Fruit fly (Drosophila melanogaster) whole organism, embryonic: Measurements from ENCODE around the gene CG12016.

Experiments
- Blimp-1 ChIP-seq: fragments of 200-800 bp; sonication (Bioruptor generic); optimal IDR thresholded peaks from 3 replicates; lab custom pipeline; 2018; ENCODE audit warnings: missing biosample characterization, missing genetic modification characterization, mild to moderate bottlenecking, moderate library complexity, missing genetic modification reagents
- CG11085 ChIP-seq: fragments of 200-800 bp; sonication (Bioruptor generic); IDR thresholded peaks from 2 replicates; pipeline ENCODE4 v1.3.6; 2022; ENCODE audit warnings: missing biosample characterization, missing genetic modification characterization
- CG11456 ChIP-seq: fragments of 200-800 bp; sonication (Bioruptor generic); IDR thresholded peaks from 3 replicates; pipeline ENCODE4 v1.3.6; 2022; ENCODE audit warnings: missing biosample characterization, missing genetic modification characterization
- CG12104 ChIP-seq: fragments of 200-800 bp; sonication (Bioruptor generic); optimal IDR thresholded peaks from 3 replicates; lab custom pipeline; 2016; ENCODE audit warnings: missing biosample characterization, missing genetic modification characterization
- CG12299 ChIP-seq: fragments of 200-800 bp; sonication (Bioruptor generic); optimal IDR thresholded peaks from 2 replicates; lab custom pipeline; 2018; ENCODE audit warnings: missing biosample characterization, mild to moderate bottlenecking, missing genetic modification characterization
- CG1233 ChIP-seq: fragments of 200-800 bp; sonication (Bioruptor generic); optimal IDR thresholded peaks from 4 replicates; lab custom pipeline; 2018; ENCODE audit warnings: missing biosample characterization, mild to moderate bottlenecking, missing genetic modification characterization
- CG12659 ChIP-seq: fragments of 200-800 bp; sonication (Bioruptor generic); optimal IDR thresholded peaks from 3 replicates; lab custom pipeline; 2017; ENCODE audit warnings: mild to moderate bottlenecking, missing biosample characterization, missing genetic modification reagents, missing genetic modification characterization
- CG15011 ChIP-seq: fragments of 200-800 bp; sonication (Bioruptor generic); optimal IDR thresholded peaks from 3 replicates; lab custom pipeline; 2018; ENCODE audit warnings: missing biosample characterization, mild to moderate bottlenecking, missing genetic modification characterization
- CG3065 ChIP-seq: fragments of 200-800 bp; sonication (Bioruptor generic); optimal IDR thresholded peaks from 2 replicates; lab custom pipeline; 2016; ENCODE audit warnings: missing biosample characterization, missing genetic modification characterization
- CG4424 ChIP-seq: fragments of 200-800 bp; sonication (Bioruptor generic); optimal IDR thresholded peaks from 3 replicates; lab custom pipeline; 2016; ENCODE audit warnings: missing biosample characterization, missing genetic modification characterization
- CG6272 ChIP-seq: fragments of 200-800 bp; sonication (Bioruptor generic); IDR thresholded peaks from 2 replicates; pipeline ENCODE4 v1.3.6; 2022; ENCODE audit warnings: missing biosample characterization, missing genetic modification characterization
- CG6765 ChIP-seq: fragments of 200-800 bp; sonication (Bioruptor generic); optimal IDR thresholded peaks from 3 replicates; lab custom pipeline; 2017; ENCODE audit warnings: missing biosample characterization, mild to moderate bottlenecking, missing genetic modification characterization
- CG6854 ChIP-seq: fragments of 200-800 bp; sonication (Bioruptor generic); optimal IDR thresholded peaks from 3 replicates; lab custom pipeline; 2017; ENCODE audit warnings: missing biosample characterization, mild to moderate bottlenecking, missing genetic modification characterization
- CG7357 ChIP-seq: fragments of 200-800 bp; sonication (Bioruptor generic); IDR thresholded peaks from 3 replicates; pipeline ENCODE4 v1.3.6; 2022; ENCODE audit warnings: missing biosample characterization, missing genetic modification characterization
- CG7372 ChIP-seq: fragments of 200-800 bp; sonication (Bioruptor generic); IDR thresholded peaks from 2 replicates; pipeline ENCODE4 v1.3.6; 2022; ENCODE audit warnings: missing biosample characterization, missing genetic modification characterization
- CG8388 ChIP-seq: fragments of 200-800 bp; sonication (Bioruptor generic); optimal IDR thresholded peaks from 2 replicates; lab custom pipeline; 2019; ENCODE audit warnings: missing biosample characterization, mild to moderate bottlenecking, missing genetic modification characterization, moderate library complexity
- CG8765 ChIP-seq: fragments of 200-800 bp; sonication (Bioruptor generic); IDR thresholded peaks from 2 replicates; pipeline ENCODE4 v1.3.6; 2022; ENCODE audit warnings: missing biosample characterization, missing genetic modification characterization
- CG8924 ChIP-seq: fragments of 200-800 bp; optimal IDR thresholded peaks from 3 replicates; lab custom pipeline; 2019; ENCODE audit warnings: missing biosample characterization, mild to moderate bottlenecking, missing genetic modification characterization, moderate library complexity
- CG9817 ChIP-seq: fragments of 200-800 bp; sonication (Bioruptor generic); optimal IDR thresholded peaks from 2 replicates; lab custom pipeline; 2018; ENCODE audit warnings: missing biosample characterization, mild to moderate bottlenecking, missing genetic modification characterization, moderate library complexity
- CrebB ChIP-seq: fragments of 200-800 bp; sonication (Bioruptor generic); optimal IDR thresholded peaks from 3 replicates; lab custom pipeline; 2018; ENCODE audit warnings: missing biosample characterization, mild to moderate bottlenecking, missing genetic modification characterization
- Eip74EF ChIP-seq, 2 experiments: fragments of 200-800 bp in 1 of 2; fragments of >200 bp in 1 of 2; sonication (Bioruptor generic) in 1 of 2; optimal IDR thresholded peaks; 2 replicates each; lab custom pipeline; 2017 to 2019; ENCODE audit warnings: missing biosample characterization in 2 of 2, missing genetic modification characterization in 2 of 2, mild to moderate bottlenecking in 1 of 2, moderate library complexity in 1 of 2
- Gsc ChIP-seq: fragments of 200-800 bp; sonication (Bioruptor generic); IDR thresholded peaks from 2 replicates; pipeline ENCODE4 v1.3.6; 2022; ENCODE audit warnings: missing biosample characterization, missing genetic modification characterization
- HLH4C ChIP-seq: fragments of 200-800 bp; sonication (Bioruptor generic); IDR thresholded peaks from 3 replicates; pipeline ENCODE4 v1.3.6; 2022; ENCODE audit warnings: missing biosample characterization, missing genetic modification characterization; ENCODE audit not compliant: partially characterized antibody
- HLH54F ChIP-seq: fragments of 200-800 bp; sonication (Bioruptor generic); optimal IDR thresholded peaks from 3 replicates; lab custom pipeline; 2016; ENCODE audit warnings: missing biosample characterization, missing genetic modification characterization
- Lim3 ChIP-seq: fragments of 200-800 bp; sonication (Bioruptor generic); IDR thresholded peaks from 2 replicates; pipeline ENCODE4 v1.3.6; 2022; ENCODE audit warnings: missing biosample characterization, missing genetic modification characterization
- NFAT ChIP-seq: fragments of 200-800 bp; sonication (Bioruptor generic); IDR thresholded peaks from 2 replicates; pipeline ENCODE4 v1.3.6; 2022; ENCODE audit warnings: missing biosample characterization, missing genetic modification characterization
- Nf-YC ChIP-seq: fragments of 200-800 bp; optimal IDR thresholded peaks from 3 replicates; lab custom pipeline; 2019; ENCODE audit warnings: missing biosample characterization, mild to moderate bottlenecking, missing genetic modification characterization, moderate library complexity
- Pdp1 ChIP-seq, 2 experiments: fragments of 200-800 bp; sonication (Bioruptor generic); optimal IDR thresholded peaks; 3 replicates each; lab custom pipeline; 2016; ENCODE audit warnings: missing biosample characterization in 2 of 2, missing genetic modification characterization in 2 of 2, mild to moderate bottlenecking in 1 of 2, moderate library complexity in 1 of 2
- bbx ChIP-seq: fragments of 200-800 bp; sonication (Bioruptor generic); IDR thresholded peaks from 2 replicates; pipeline ENCODE4 v1.3.6; 2022; ENCODE audit warnings: missing biosample characterization, missing genetic modification characterization; ENCODE audit not compliant: partially characterized antibody
- bowl ChIP-seq: fragments of 200-800 bp; sonication (Bioruptor generic); IDR thresholded peaks from 2 replicates; pipeline ENCODE4 v1.3.6; 2022; ENCODE audit warnings: missing biosample characterization, missing genetic modification characterization
- cas ChIP-seq: fragments of 200-800 bp; sonication (Bioruptor generic); IDR thresholded peaks from 2 replicates; pipeline ENCODE4 v1.3.6; 2022; ENCODE audit warnings: missing biosample characterization, missing genetic modification characterization
- cg ChIP-seq: fragments of 200-800 bp; sonication (Bioruptor generic); optimal IDR thresholded peaks from 3 replicates; lab custom pipeline; 2019; ENCODE audit warnings: missing biosample characterization, mild to moderate bottlenecking, missing genetic modification characterization, moderate library complexity
- corto ChIP-seq: fragments of 200-800 bp; sonication (Bioruptor generic); optimal IDR thresholded peaks from 2 replicates; lab custom pipeline; 2016; ENCODE audit warnings: missing biosample characterization, mild to moderate bottlenecking, missing genetic modification characterization, moderate library complexity
- croc ChIP-seq: fragments of 200-800 bp; sonication (Bioruptor generic); conservative IDR thresholded peaks from 3 replicates; pipeline ENCODE4 v1.3.6; 2022; ENCODE audit warnings: missing biosample characterization, missing genetic modification characterization
- dan ChIP-seq: fragments of 200-800 bp; sonication (Bioruptor generic); IDR thresholded peaks from 2 replicates; pipeline ENCODE4 v1.3.6; 2022; ENCODE audit warnings: missing biosample characterization, missing genetic modification characterization
- danr ChIP-seq: fragments of 200-800 bp; sonication (Bioruptor generic); IDR thresholded peaks from 2 replicates; pipeline ENCODE4 v1.3.6; 2022; ENCODE audit warnings: missing biosample characterization, missing genetic modification characterization
- ems ChIP-seq: fragments of 200-800 bp; sonication (Bioruptor generic); optimal IDR thresholded peaks from 3 replicates; lab custom pipeline; 2016; ENCODE audit warnings: missing biosample characterization, missing genetic modification characterization
- eyg ChIP-seq: fragments of 200-800 bp; sonication (Bioruptor generic); optimal IDR thresholded peaks from 3 replicates; lab custom pipeline; 2016; ENCODE audit warnings: missing biosample characterization, missing genetic modification characterization
- gsb-n ChIP-seq: fragments of 200-800 bp; sonication (Bioruptor generic); optimal IDR thresholded peaks from 3 replicates; lab custom pipeline; 2018; ENCODE audit warnings: missing biosample characterization, mild to moderate bottlenecking, missing genetic modification characterization
- hb ChIP-seq: fragments of 200-800 bp; sonication (Bioruptor generic); IDR thresholded peaks from 3 replicates; pipeline ENCODE4 v1.3.6; 2022; ENCODE audit warnings: missing biosample characterization, missing genetic modification characterization; ENCODE audit not compliant: partially characterized antibody
- jigr1 ChIP-seq: fragments of 200-800 bp; sonication (Bioruptor generic); IDR thresholded peaks from 3 replicates; pipeline ENCODE4 v1.3.6; 2022; ENCODE audit warnings: missing biosample characterization, missing genetic modification characterization
- klu ChIP-seq: fragments of 200-800 bp; sonication (Bioruptor generic); IDR thresholded peaks from 2 replicates; pipeline ENCODE4 v1.3.6; 2022; ENCODE audit warnings: missing biosample characterization, missing genetic modification characterization
- odd ChIP-seq: fragments of 200-800 bp; sonication (Bioruptor generic); optimal IDR thresholded peaks from 2 replicates; lab custom pipeline; 2017; ENCODE audit warnings: missing biosample characterization, mild to moderate bottlenecking, missing genetic modification characterization
- peb ChIP-seq: fragments of 200-800 bp; sonication (Bioruptor generic); IDR thresholded peaks from 2 replicates; pipeline ENCODE4 v1.3.6; 2022; ENCODE audit warnings: missing biosample characterization, missing genetic modification characterization
- pho ChIP-seq: fragments of 200-800 bp; sonication (Bioruptor generic); optimal IDR thresholded peaks from 2 replicates; lab custom pipeline; 2016; ENCODE audit warnings: missing biosample characterization, missing genetic modification characterization
- ranshi ChIP-seq: fragments of 200-800 bp; sonication (Bioruptor generic); IDR thresholded peaks from 2 replicates; pipeline ENCODE4 v1.3.6; 2022; ENCODE audit warnings: missing biosample characterization, missing genetic modification characterization
- sc ChIP-seq, 3 experiments: fragments of >200 bp in 2 of 3; fragments of 200-800 bp in 1 of 3; sonication (Bioruptor generic) in 1 of 3; optimal IDR thresholded peaks; 2 replicates in 2 of 3; 3 replicates in 1 of 3; lab custom pipeline; 2017; ENCODE audit warnings: mild to moderate bottlenecking in 1 of 3, missing biosample characterization in 1 of 3, missing genetic modification characterization in 1 of 3, missing genetic modification reagents in 1 of 3
- shn ChIP-seq: fragments of 200-800 bp; sonication (Bioruptor generic); optimal IDR thresholded peaks from 3 replicates; lab custom pipeline; 2016; ENCODE audit warnings: missing biosample characterization, missing genetic modification characterization
- sug ChIP-seq: fragments of 200-800 bp; optimal IDR thresholded peaks from 2 replicates; lab custom pipeline; 2019; ENCODE audit warnings: missing biosample characterization, mild to moderate bottlenecking, missing genetic modification characterization, moderate library complexity
- trh ChIP-seq: fragments of 200-800 bp; sonication (Bioruptor generic); optimal IDR thresholded peaks from 2 replicates; lab custom pipeline; 2016; ENCODE audit warnings: missing biosample characterization, missing genetic modification characterization
- unpg ChIP-seq: fragments of 200-800 bp; sonication (Bioruptor generic); optimal IDR thresholded peaks from 3 replicates; lab custom pipeline; 2018; ENCODE audit warnings: missing biosample characterization, mild to moderate bottlenecking, missing genetic modification characterization, moderate library complexity

Gene CG12016

DNA sequence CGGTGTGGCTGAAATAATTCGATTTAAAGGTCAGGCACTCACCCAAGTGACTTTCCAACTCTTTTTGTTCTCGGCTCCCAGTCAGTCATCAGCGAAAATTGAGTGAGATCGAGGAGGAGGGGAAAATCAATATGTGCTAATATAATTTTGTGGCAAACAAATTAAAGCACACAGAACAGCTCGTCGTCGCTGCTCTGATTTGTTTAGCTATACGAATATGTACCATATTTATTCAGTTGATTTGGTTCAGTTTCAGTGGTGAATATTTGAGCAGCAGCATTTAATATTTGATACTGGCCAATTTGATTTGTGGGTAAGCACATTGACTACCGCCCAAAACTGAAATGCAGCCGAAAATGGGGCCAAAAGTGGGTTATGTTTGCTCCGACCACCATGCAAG lies 13.9 kb upstream of the CG12016 start (continued):
- TF ChIP-seq CG12104 (GFP tag; lab: Kevin White, UChicago) (peak; percentile 3), Eip74EF (GFP tag; optimal IDR thresholded peaks at IDR 0.05; lab: Kevin White, UChicago) (no peak), CG8765 (GFP tag; lab: Robert Waterston, UW) (no peak), NFAT (GFP tag; lab: Robert Waterston, UW) (no peak), CG11085 (GFP tag; lab: Robert Waterston, UW) (no peak), CG6272 (no peak), cg (no peak), HLH54F (peak; percentile 9), CG3065 (GFP tag; lab: Kevin White, UChicago) (no peak), CG9817 (tag; lab: Kevin White, UChicago) (no peak), CG7372 (no peak), CG7357 (no peak), croc (GFP tag; lab: Robert Waterston, UW) (no peak), shn (GFP tag; lab: Kevin White, UChicago) (peak; percentile 5), ems (GFP tag; lab: Kevin White, UChicago) (peak; percentile 12), jigr1 (GFP tag; lab: Robert Waterston, UW) (no peak), hb (GFP tag; lab: Robert Waterston, UW) (no peak), peb (GFP tag; lab: Robert Waterston, UW) (no peak), Gsc (no peak), CG6854 (GFP tag; lab: Kevin White, UChicago) (no peak), sc (optimal IDR thresholded peaks at IDR 0.05; lab: Kevin White, UChicago) (no peak), sc (GFP tag; optimal IDR thresholded peaks at IDR 0.05; lab: Kevin White, UChicago) (peak; percentile 61), odd (GFP tag; lab: Kevin White, UChicago) (peak; percentile 30), unpg (peak; percentile 37), bbx (GFP tag; lab: Robert Waterston, UW) (no peak), CG6765 (GFP tag; lab: Kevin White, UChicago) (no peak), trh (GFP tag; lab: Kevin White, UChicago) (peak; percentile 45), CG11456 (GFP tag; lab: Robert Waterston, UW) (no peak), corto (GFP tag; lab: Kevin White, UChicago) (no peak), CG12299 (no peak), CG15011 (GFP tag; lab: Kevin White, UChicago) (no peak), pho (GFP tag; lab: Kevin White, UChicago) (peak; percentile 30), Nf-YC (tag; lab: Kevin White, UChicago) (no peak), Lim3 (GFP tag; lab: Robert Waterston, UW) (no peak), HLH4C (GFP tag; lab: Robert Waterston, UW) (no peak), CrebB (peak; percentile 30), eyg (GFP tag; lab: Kevin White, UChicago) (no peak), CG1233 (GFP tag; lab: Kevin White, UChicago) (no peak), sug (no peak), dan (GFP tag; lab: Robert Waterston, UW) (no peak), CG4424 (no peak), CG8388 (GFP tag; lab: Kevin White, UChicago) (no peak), CG8924 (tag; lab: Kevin White, UChicago) (peak; percentile 5), ranshi (no peak; the same call in 1 of the 2 replicates), gsb-n (tag; lab: Kevin White, UChicago) (peak; percentile 30), Blimp-1 (GFP tag; lab: Kevin White, UChicago) (peak; percentile 68), CG12659 (peak; percentile 31), klu (GFP tag; lab: Robert Waterston, UW) (no peak), Pdp1 (GFP tag; optimal IDR thresholded peaks at IDR 0.05; lab: Kevin White, UChicago) (peak in 1 of 2 experiments; percentile 38), cas (GFP tag; lab: Robert Waterston, UW) (no peak), bowl (GFP tag; lab: Robert Waterston, UW) (no peak), danr (GFP tag; lab: Robert Waterston, UW) (no peak)
